Fruit fly (Drosophila melanogaster) whole organism, pupa: ENCODE data around the gene GstD8.

Experiments
- CG10348 ChIP-seq: fragments of 200-800 bp; sonication (Bioruptor generic); IDR thresholded peaks from 2 replicates; pipeline ENCODE4 v1.3.6; 2022; ENCODE audit warnings: missing biosample characterization, missing genetic modification characterization
- CG12605 ChIP-seq: fragments of 200-800 bp; sonication (Bioruptor generic); IDR thresholded peaks from 2 replicates; pipeline ENCODE4 v1.3.6; 2022; ENCODE audit warnings: missing biosample characterization, missing genetic modification characterization
- CG13204 ChIP-seq: fragments of 200-800 bp; sonication (Bioruptor generic); optimal IDR thresholded peaks from 2 replicates; lab custom pipeline; 2018; ENCODE audit warnings: missing biosample characterization, mild to moderate bottlenecking, missing genetic modification characterization, moderate library complexity
- CG14655 ChIP-seq: fragments of 200-800 bp; sonication (Bioruptor generic); optimal IDR thresholded peaks from 3 replicates; lab custom pipeline; 2017; ENCODE audit warnings: mild to moderate bottlenecking, missing biosample characterization, missing genetic modification reagents, missing genetic modification characterization
- CG17806 ChIP-seq: fragments of 200-800 bp; sonication (Bioruptor generic); optimal IDR thresholded peaks from 2 replicates; lab custom pipeline; 2018; ENCODE audit warnings: missing biosample characterization, mild to moderate bottlenecking, missing genetic modification characterization, moderate library complexity
- CG32121 ChIP-seq: fragments of 200-800 bp; sonication (Bioruptor generic); IDR thresholded peaks from 2 replicates; pipeline ENCODE4 v1.3.6; 2022; ENCODE audit warnings: missing biosample characterization, missing genetic modification characterization
- CG4496 ChIP-seq: fragments of 200-800 bp; sonication (Bioruptor generic); IDR thresholded peaks from 3 replicates; pipeline ENCODE4 v1.3.6; 2022; ENCODE audit warnings: missing biosample characterization, missing genetic modification characterization
- CG8159 ChIP-seq: fragments of 200-800 bp; sonication (Bioruptor generic); optimal IDR thresholded peaks from 3 replicates; lab custom pipeline; 2018; ENCODE audit warnings: missing biosample characterization, mild to moderate bottlenecking, missing genetic modification characterization, moderate library complexity
- D1 ChIP-seq: fragments of 200-800 bp; sonication (Bioruptor generic); optimal IDR thresholded peaks from 2 replicates; lab custom pipeline; 2018; ENCODE audit warnings: missing biosample characterization, mild to moderate bottlenecking, missing genetic modification characterization, moderate library complexity
- EcR ChIP-seq: fragments of 200-800 bp; sonication (Bioruptor generic); optimal IDR thresholded peaks from 3 replicates; lab custom pipeline; 2019; ENCODE audit warnings: missing biosample characterization, missing genetic modification characterization, mild to moderate bottlenecking, moderate library complexity, missing genetic modification reagents
- Ets98B ChIP-seq: fragments of 200-800 bp; sonication (Bioruptor generic); IDR thresholded peaks from 2 replicates; pipeline ENCODE4 v1.3.6; 2022; ENCODE audit warnings: missing biosample characterization, missing genetic modification characterization
- Pif1B ChIP-seq: fragments of 200-800 bp; sonication (Bioruptor generic); optimal IDR thresholded peaks from 3 replicates; lab custom pipeline; 2016; ENCODE audit warnings: missing biosample characterization, missing genetic modification characterization

dm6 chr3R:12375258-12375783 lies 4.5 kb upstream of the GstD8 start, which contains the start of gene GstD5:
- TF ChIP-seq CG13204 (GFP tag; lab: Kevin White, UChicago) (no peak), Ets98B (GFP tag; lab: Robert Waterston, UW) (no peak), CG17806 (no peak), EcR (GFP tag; lab: Kevin White, UChicago) (peak; percentile 76), CG32121 (GFP tag; lab: Robert Waterston, UW) (no peak), CG8159 (tag; lab: Kevin White, UChicago) (no peak), D1 (tag; lab: Kevin White, UChicago) (no peak), Pif1B (GFP tag; lab: Kevin White, UChicago) (no peak), CG10348 (GFP tag; lab: Robert Waterston, UW) (no peak), CG14655 (GFP tag; lab: Kevin White, UChicago) (no peak), CG4496 (GFP tag; lab: Robert Waterston, UW) (no peak), CG12605 (GFP tag; lab: Robert Waterston, UW) (no peak)
